Worm (Caenorhabditis elegans) whole organism, L4/young adult: Measurements from ENCODE around the gene F54C9.7.
A peak's percentile ranks its signal among the peaks of the same experiment; 100 is the strongest.

Experiments used
- W03F9.2 ChIP-seq: fragments of 150-350 bp; optimal IDR thresholded peaks from 2 replicates; lab custom pipeline; 2014; ENCODE audit warnings: missing biosample characterization, missing genetic modification characterization
- dao-5 ChIP-seq: sonication (generic microtip); optimal IDR thresholded peaks from 2 replicates; lab custom pipeline; 2016; ENCODE audit warnings: missing genotype, missing genetic modification characterization, moderate library complexity, missing compliant biosample characterization
- him-1 ChIP-seq: sonication (generic microtip); optimal IDR thresholded peaks from 2 replicates; lab custom pipeline; 2016; ENCODE audit warnings: missing genotype, missing genetic modification reagents, missing genetic modification characterization, missing compliant biosample characterization

Gene F54C9.7

ce11 chrII:8588442-8588841 is 15.3 kb downstream of the F54C9.7 start:
- no peak for TF ChIP-seq W03F9.2 (tag; lab: Kevin White, UChicago)
- TF ChIP-seq dao-5 (tag; lab: Kevin White, UChicago), result no peak
- no peak for TF ChIP-seq him-1 (tag; lab: Kevin White, UChicago)

DNA sequence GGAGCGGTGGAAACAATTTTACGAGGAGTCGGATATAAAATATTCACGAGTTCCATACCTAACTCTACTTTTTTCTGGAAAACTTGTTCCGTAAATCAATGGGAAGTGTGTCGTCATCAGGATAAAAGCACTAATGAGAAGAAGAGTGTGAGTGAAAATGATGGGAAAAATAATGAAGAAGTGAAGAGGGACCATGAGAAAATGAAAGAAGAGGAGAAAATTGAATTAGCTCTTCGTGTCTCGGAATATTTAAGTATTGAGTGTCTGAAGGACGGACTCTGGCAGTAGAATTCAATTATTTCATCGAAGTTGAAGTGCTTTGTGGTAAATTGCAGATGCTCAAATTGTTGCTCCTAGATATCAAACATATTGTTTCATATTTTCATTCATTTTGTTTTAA is 16.1 kb downstream of the F54C9.7 start:
- TF ChIP-seq him-1 (tag; lab: Kevin White, UChicago) (no peak), W03F9.2 (tag; lab: Kevin White, UChicago) (no peak), dao-5 (tag; lab: Kevin White, UChicago) (no peak)

DNA sequence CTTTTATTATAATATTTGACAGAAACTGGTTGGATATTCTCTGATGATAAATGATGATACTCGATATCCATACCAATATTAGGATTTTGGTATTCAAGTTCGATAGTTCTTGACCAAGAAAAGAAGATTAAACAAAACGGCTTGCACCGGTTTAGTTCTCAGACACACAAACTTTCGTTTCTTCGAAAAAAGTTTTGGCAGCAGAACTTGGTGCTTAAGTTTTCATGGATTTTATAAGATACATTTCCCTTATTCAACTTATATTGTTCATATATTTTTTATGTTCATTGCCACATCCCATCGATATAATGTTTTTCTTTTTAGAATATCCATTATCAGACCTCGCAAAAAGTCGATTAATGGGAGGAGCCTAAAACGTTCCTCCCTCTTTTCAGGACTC is 17.5 kb downstream of the F54C9.7 start, which contains the start of gene aptf-4:
aptf-4 (plus strand) TSS at position 301 of the 400 bp plus-strand sequence.
- no peak for TF ChIP-seq W03F9.2 (tag; lab: Kevin White, UChicago)
- no peak for TF ChIP-seq dao-5 (tag; lab: Kevin White, UChicago)

ce11 chrII:8593840-8594625 is 20.9 kb downstream of the F54C9.7 start, which contains the start of gene aptf-3:
aptf-3 (plus strand) TSS chrII:8594190.
- no peak for TF ChIP-seq him-1 (tag; lab: Kevin White, UChicago)
- TF ChIP-seq dao-5 (tag; lab: Kevin White, UChicago), result no peak
- TF ChIP-seq W03F9.2 (tag; lab: Kevin White, UChicago), result no peak

DNA sequence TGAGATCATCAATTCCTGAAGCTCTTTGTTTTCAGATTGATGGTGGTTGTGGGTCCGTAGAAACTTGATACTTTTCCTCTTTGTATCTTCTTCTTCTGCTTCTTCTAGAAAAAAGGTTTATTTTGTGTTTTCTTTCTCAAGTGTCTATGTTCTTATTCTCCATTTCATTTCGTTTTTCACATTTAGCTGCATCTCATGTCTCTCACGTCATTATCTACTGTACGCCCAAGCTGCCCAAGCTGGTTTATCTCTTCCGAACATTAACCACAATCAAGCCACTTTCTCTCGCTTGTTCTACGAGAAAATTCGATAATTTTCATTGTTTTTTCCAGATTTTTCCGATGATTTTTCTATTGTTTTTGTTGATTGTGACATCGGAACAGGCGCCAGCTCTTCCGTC is 26.1 kb downstream of the F54C9.7 start, which contains the start of gene F28C6.5:
F28C6.5 (plus strand) TSS at position 301 of the 400 bp plus-strand sequence.
- TF ChIP-seq him-1 (tag; lab: Kevin White, UChicago) (no peak), W03F9.2 (tag; lab: Kevin White, UChicago) (no peak), dao-5 (tag; lab: Kevin White, UChicago) (no peak)

DNA sequence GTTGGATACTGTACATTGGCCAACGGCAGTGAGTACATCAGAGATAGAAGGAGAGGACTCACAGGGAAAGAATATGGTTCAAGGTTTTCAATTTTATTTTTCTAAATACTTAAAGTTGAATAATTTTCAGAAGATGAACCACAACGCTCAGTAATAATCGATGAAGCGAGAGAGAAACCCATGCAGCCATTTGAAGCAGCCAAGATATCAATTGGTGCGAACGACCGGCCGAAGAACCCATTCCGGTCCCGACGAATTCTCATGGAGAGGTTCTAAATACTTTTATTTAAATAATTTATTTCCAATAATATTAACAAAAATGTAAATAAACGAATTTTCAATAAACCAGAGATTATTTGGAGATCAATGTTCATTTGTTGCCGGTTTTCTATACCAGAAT is 27.0 kb downstream of the F54C9.7 start, which contains the start of gene pigg-1:
pigg-1 (minus strand) TSS at position 101 of the 400 bp plus-strand sequence.
- TF ChIP-seq him-1 (tag; lab: Kevin White, UChicago) (no peak), W03F9.2 (tag; lab: Kevin White, UChicago) (no peak), dao-5 (tag; lab: Kevin White, UChicago) (no peak)

ce11 chrII:8602337-8602944 is 29.3 kb downstream of the F54C9.7 start, which contains the start of the genes cpf-1 and rpl-26:
cpf-1 (minus strand) TSS chrII:8602440.
rpl-26 (plus strand) TSS chrII:8602785.
- TF ChIP-seq W03F9.2 (tag; lab: Kevin White, UChicago) (no peak), dao-5 (tag; lab: Kevin White, UChicago) (no peak), him-1 (tag; lab: Kevin White, UChicago) (no peak)

ce11 chrII:8603567-8604359 is 30.6 kb downstream of the F54C9.7 start, which contains the start of gene suf-1:
suf-1 (plus strand) TSS chrII:8603846.
- TF ChIP-seq him-1 (tag; lab: Kevin White, UChicago) (no peak), W03F9.2 (tag; lab: Kevin White, UChicago) (peak; percentile 37), dao-5 (tag; lab: Kevin White, UChicago) (peak; percentile 53)

DNA sequence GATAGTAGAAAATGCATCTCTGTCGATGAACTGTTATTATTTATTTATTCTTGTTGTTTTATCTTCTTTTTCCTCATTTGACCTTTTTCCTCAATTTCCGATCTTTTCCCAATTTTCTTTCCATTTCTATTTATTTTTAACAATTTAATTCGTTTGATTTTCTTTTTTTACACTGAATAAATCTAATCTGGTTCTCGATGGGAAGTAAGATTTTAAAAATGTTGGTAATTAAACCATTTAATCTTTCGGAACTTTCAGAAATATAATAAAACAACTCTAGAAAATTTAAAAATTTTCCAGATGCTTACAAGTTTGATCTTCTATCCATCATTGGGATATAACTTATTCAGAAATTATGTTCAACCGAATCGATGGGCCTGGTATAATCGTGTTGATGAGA is 33.4 kb downstream of the F54C9.7 start, which contains the start of gene F28C6.8:
F28C6.8 (plus strand) TSS at position 301 of the 400 bp plus-strand sequence.
- TF ChIP-seq dao-5 (tag; lab: Kevin White, UChicago) (no peak), W03F9.2 (tag; lab: Kevin White, UChicago) (no peak), him-1 (tag; lab: Kevin White, UChicago) (no peak)

DNA sequence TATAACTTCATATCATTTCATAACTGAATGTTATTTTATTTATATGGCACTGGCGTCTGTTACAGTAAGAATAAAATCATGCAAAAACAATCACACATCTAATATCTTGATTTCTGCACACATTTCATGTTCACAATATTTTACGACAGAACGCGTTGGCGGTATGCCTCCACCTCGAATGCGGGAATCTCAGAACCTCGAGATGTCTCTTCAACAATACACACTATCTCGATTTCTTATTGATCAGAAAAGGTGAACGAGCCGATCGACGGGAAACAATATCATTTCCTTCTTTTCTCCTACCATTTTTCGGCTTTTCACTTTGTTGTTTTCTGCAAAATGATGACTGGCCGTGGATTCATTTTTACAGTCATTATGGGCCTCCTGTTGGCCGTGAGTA is 34.5 kb downstream of the F54C9.7 start, which contains the start of gene F28C6.10:
F28C6.10 (plus strand) TSS at position 301 of the 400 bp plus-strand sequence.
- TF ChIP-seq him-1 (tag; lab: Kevin White, UChicago) (no peak), W03F9.2 (tag; lab: Kevin White, UChicago) (no peak), dao-5 (tag; lab: Kevin White, UChicago) (no peak)

DNA sequence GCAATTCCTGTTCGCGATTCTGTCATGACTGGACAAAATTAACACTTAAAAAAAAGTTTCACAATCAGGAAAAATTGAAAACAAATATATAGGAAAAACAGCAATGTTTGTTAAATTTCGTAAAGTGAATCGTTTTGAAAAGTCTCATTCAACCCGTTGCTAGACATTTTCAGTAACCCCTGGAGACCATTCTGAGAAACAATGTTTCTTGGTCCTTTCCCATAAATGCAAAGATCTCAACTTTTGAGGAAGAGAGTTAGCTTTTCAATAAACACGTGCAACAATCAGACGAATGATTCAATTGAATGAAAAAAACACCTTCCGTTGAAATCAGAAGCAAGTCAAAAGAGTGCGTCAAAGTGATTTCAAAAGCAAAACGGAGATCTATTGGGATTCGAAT is 36.9 kb downstream of the F54C9.7 start, which contains the start of gene F28C6.9:
F28C6.9 (minus strand) TSS at position 101 of the 400 bp plus-strand sequence.
- TF ChIP-seq dao-5 (tag; lab: Kevin White, UChicago) (no peak), W03F9.2 (tag; lab: Kevin White, UChicago) (no peak), him-1 (tag; lab: Kevin White, UChicago) (no peak)

- TF ChIP-seq dao-5 (tag; lab: Kevin White, UChicago), result no peak
- no peak for TF ChIP-seq him-1 (tag; lab: Kevin White, UChicago)
These were observed 37.4 kb downstream of the F54C9.7 start for ce11 chrII:8610585-8610984.
